Worm (Caenorhabditis elegans) whole organism, L4 larva: ENCODE measurements around the gene mig-10.

Experiments
- D1046.2 ChIP-seq: fragments of 200-800 bp; sonication (Bioruptor generic); IDR thresholded peaks from 2 replicates; pipeline ENCODE4 v1.3.6; 2022; ENCODE audit warnings: missing genetic modification characterization, missing compliant biosample characterization
- F37D6.2 ChIP-seq: sonication (generic microtip); optimal IDR thresholded peaks from 2 replicates; lab custom pipeline; 2016; ENCODE audit warnings: mild to moderate bottlenecking, missing genetic modification characterization, missing compliant biosample characterization
- F44E2.7 ChIP-seq: fragments of 200-800 bp; sonication (Bioruptor generic); IDR thresholded peaks from 2 replicates; pipeline ENCODE4 v2.1.2; 2022; ENCODE audit warnings: missing genetic modification characterization, missing compliant biosample characterization
- T26A8.4 ChIP-seq: fragments of 200-800 bp; sonication (Bioruptor generic); IDR thresholded peaks from 2 replicates; pipeline ENCODE4 v1.3.6; 2022; ENCODE audit warnings: missing genetic modification characterization, missing compliant biosample characterization
- Y48G9A.11 ChIP-seq: fragments of 200-800 bp; sonication (Bioruptor generic); IDR thresholded peaks from 2 replicates; pipeline ENCODE4 v1.3.6; 2022; ENCODE audit warnings: missing genetic modification reagents, missing genetic modification characterization, missing compliant biosample characterization
- aha-1 ChIP-seq: fragments of 150-350 bp; peaks from one replicate; lab custom pipeline; 2014; ENCODE audit warnings: missing biosample characterization, missing genetic modification characterization
- ceh-62 ChIP-seq: sonication (generic microtip); optimal IDR thresholded peaks from 2 replicates; lab custom pipeline; 2017; ENCODE audit warnings: missing biosample characterization, missing genetic modification characterization
- ceh-82 ChIP-seq: sonication (generic microtip); optimal IDR thresholded peaks from 2 replicates; lab custom pipeline; 2017; ENCODE audit warnings: missing biosample characterization, missing genetic modification characterization
- ces-1 ChIP-seq: fragments of 150-350 bp; sonication (generic microtip); optimal IDR thresholded peaks from 4 replicates; lab custom pipeline; 2014; ENCODE audit warnings: missing biosample characterization, missing genetic modification reagents, missing genetic modification characterization
- daf-12 ChIP-seq: fragments of 150-350 bp; optimal IDR thresholded peaks from 2 replicates; lab custom pipeline; 2014; ENCODE audit warnings: missing biosample characterization, missing genetic modification reagents, missing genetic modification characterization
- daf-16 ChIP-seq, 3 experiments: sonication (generic microtip); optimal IDR thresholded peaks; 2 replicates each; lab custom pipeline; 2016 to 2017; ENCODE audit warnings: missing genetic modification characterization in 3 of 3, missing genetic modification reagents in 3 of 3, mild to moderate bottlenecking in 2 of 3, missing compliant biosample characterization in 2 of 3, missing biosample characterization in 1 of 3, moderate library complexity in 1 of 3
- dmd-6 ChIP-seq: fragments of 200-800 bp; sonication (Bioruptor generic); IDR thresholded peaks from 2 replicates; pipeline ENCODE4 v1.3.6; 2022; ENCODE audit warnings: missing genetic modification reagents, missing genetic modification characterization, missing compliant biosample characterization
- dmd-8 ChIP-seq: fragments of 200-800 bp; sonication (Bioruptor generic); IDR thresholded peaks from 2 replicates; pipeline ENCODE4 v1.3.6; 2022; ENCODE audit warnings: missing genetic modification characterization, missing compliant biosample characterization
- duxl-1 ChIP-seq: sonication (generic microtip); optimal IDR thresholded peaks from 2 replicates; lab custom pipeline; 2016; ENCODE audit warnings: mild to moderate bottlenecking, missing genetic modification characterization, moderate library complexity, missing compliant biosample characterization; ENCODE audit not compliant: poor library complexity
- dve-1 ChIP-seq: sonication (generic microtip); optimal IDR thresholded peaks from 2 replicates; lab custom pipeline; 2017; ENCODE audit warnings: antibody characterized with exemption, mild to moderate bottlenecking, missing genetic modification characterization, missing compliant biosample characterization; ENCODE audit not compliant: insufficient read depth
- egl-43 ChIP-seq: fragments of 200-800 bp; sonication (Bioruptor generic); IDR thresholded peaks from 2 replicates; pipeline ENCODE4 v1.3.6; 2022; ENCODE audit warnings: missing genetic modification reagents, missing genetic modification characterization, missing compliant biosample characterization
- hlh-11 ChIP-seq: fragments of 200-800 bp; sonication (Bioruptor generic); optimal IDR thresholded peaks from 2 replicates; lab custom pipeline; 2018; ENCODE audit warnings: mild to moderate bottlenecking, missing genetic modification characterization, missing compliant biosample characterization
- hlh-30 ChIP-seq: sonication (generic microtip); optimal IDR thresholded peaks from 2 replicates; lab custom pipeline; 2017; ENCODE audit warnings: antibody characterized with exemption, mild to moderate bottlenecking, missing genetic modification characterization, missing compliant biosample characterization; ENCODE audit not compliant: insufficient read depth
- hmg-1.1 ChIP-seq: fragments of 200-800 bp; sonication (Bioruptor generic); IDR thresholded peaks from 2 replicates; pipeline ENCODE4 v1.3.6; 2022; ENCODE audit warnings: missing genetic modification reagents, missing genetic modification characterization, missing compliant biosample characterization
- jun-1 ChIP-seq: fragments of 150-350 bp; optimal IDR thresholded peaks from 2 replicates; lab custom pipeline; 2014; ENCODE audit warnings: missing biosample characterization, missing genetic modification reagents, missing genetic modification characterization
- lim-7 ChIP-seq: fragments of 200-800 bp; sonication (Bioruptor generic); IDR thresholded peaks from 2 replicates; pipeline ENCODE4 v1.3.6; 2022; ENCODE audit warnings: missing genetic modification characterization, missing compliant biosample characterization
- lin-29 ChIP-seq: fragments of 200-800 bp; sonication (Bioruptor generic); IDR thresholded peaks from 2 replicates; pipeline ENCODE4 v1.3.6; 2022; ENCODE audit warnings: missing genetic modification reagents, missing genetic modification characterization, missing compliant biosample characterization
- lin-39 ChIP-seq: fragments of 150-350 bp; optimal IDR thresholded peaks from 2 replicates; lab custom pipeline; 2014; ENCODE audit warnings: missing biosample characterization, missing genetic modification reagents, missing genetic modification characterization
- lsy-2 ChIP-seq, 2 experiments: fragments of 150-350 bp in 1 of 2; sonication (generic microtip) in 1 of 2; optimal IDR thresholded peaks; 2 replicates each; lab custom pipeline; 2014 to 2017; ENCODE audit warnings: missing biosample characterization in 2 of 2, missing genetic modification characterization in 2 of 2
- madf-5 ChIP-seq, 2 experiments: fragments of 200-800 bp; sonication (Bioruptor generic); IDR thresholded peaks; 2 replicates each; pipeline ENCODE4 v1.3.6; 2022; ENCODE audit warnings: missing compliant biosample characterization in 2 of 2, missing genetic modification characterization in 2 of 2
- mdl-1 ChIP-seq, 2 experiments: fragments of 150-350 bp in 1 of 2; sonication (generic microtip) in 1 of 2; optimal IDR thresholded peaks; 2 replicates each; lab custom pipeline; 2014 to 2017; ENCODE audit warnings: missing biosample characterization in 2 of 2, missing genetic modification characterization in 2 of 2
- mep-1 ChIP-seq: fragments of 150-350 bp; sonication (generic microtip); optimal IDR thresholded peaks from 3 replicates; lab custom pipeline; 2014; ENCODE audit warnings: missing biosample characterization, missing genetic modification characterization
- mes-2 ChIP-seq: sonication (generic microtip); optimal IDR thresholded peaks from 2 replicates; lab custom pipeline; 2016; ENCODE audit warnings: missing genotype, mild to moderate bottlenecking, missing genetic modification characterization, missing compliant biosample characterization; ENCODE audit not compliant: poor library complexity, severe bottlenecking
- mxl-2 ChIP-seq: fragments of 200-800 bp; sonication (Bioruptor generic); conservative IDR thresholded peaks from 2 replicates; pipeline ENCODE4 v1.3.6; 2022; ENCODE audit warnings: missing genetic modification reagents, missing genetic modification characterization, missing compliant biosample characterization
- nhr-28 ChIP-seq: fragments of 150-350 bp; optimal IDR thresholded peaks from 2 replicates; lab custom pipeline; 2014; ENCODE audit warnings: missing biosample characterization, missing genetic modification characterization
- nhr-48 ChIP-seq: sonication (generic microtip); optimal IDR thresholded peaks from 2 replicates; lab custom pipeline; 2016; ENCODE audit warnings: mild to moderate bottlenecking, missing genetic modification characterization, missing compliant biosample characterization
- nhr-77 ChIP-seq: fragments of 150-350 bp; optimal IDR thresholded peaks from 2 replicates; lab custom pipeline; 2014; ENCODE audit warnings: missing biosample characterization, missing genetic modification characterization
- php-3 ChIP-seq: fragments of 200-800 bp; sonication (Bioruptor generic); IDR thresholded peaks from 2 replicates; pipeline ENCODE4 v1.3.6; 2022; ENCODE audit warnings: missing genetic modification reagents, missing genetic modification characterization, missing compliant biosample characterization
- pqm-1 ChIP-seq: sonication (generic microtip); optimal IDR thresholded peaks from 2 replicates; lab custom pipeline; 2017; ENCODE audit warnings: missing biosample characterization, missing genetic modification characterization
- saeg-2 ChIP-seq: fragments of 200-800 bp; sonication (Bioruptor generic); IDR thresholded peaks from 2 replicates; pipeline ENCODE4 v1.3.6; 2022; ENCODE audit warnings: missing genetic modification reagents, missing genetic modification characterization, missing compliant biosample characterization
- snpc-1.2 ChIP-seq: fragments of 200-800 bp; sonication (Bioruptor generic); IDR thresholded peaks from 2 replicates; pipeline ENCODE4 v1.3.6; 2022; ENCODE audit warnings: missing genetic modification reagents, missing genetic modification characterization, missing compliant biosample characterization
- spr-3 ChIP-seq: fragments of 200-800 bp; sonication (Bioruptor generic); optimal IDR thresholded peaks from 2 replicates; lab custom pipeline; 2018; ENCODE audit warnings: mild to moderate bottlenecking, missing genetic modification characterization, missing compliant biosample characterization
- tra-1 ChIP-seq: fragments of 200-800 bp; sonication (Bioruptor generic); IDR thresholded peaks from 2 replicates; pipeline ENCODE4 v1.3.6; 2022; ENCODE audit warnings: missing genetic modification reagents, missing genetic modification characterization, missing compliant biosample characterization
- unc-130 ChIP-seq: sonication (generic microtip); optimal IDR thresholded peaks from 2 replicates; lab custom pipeline; 2016; ENCODE audit warnings: missing genetic modification reagents, missing genetic modification characterization, missing compliant biosample characterization
- zag-1 ChIP-seq: fragments of 150-350 bp; optimal IDR thresholded peaks from 2 replicates; lab custom pipeline; 2014; ENCODE audit warnings: missing biosample characterization, missing genetic modification characterization
- zfp-2 ChIP-seq: sonication (generic microtip); optimal IDR thresholded peaks from 2 replicates; lab custom pipeline; 2016; ENCODE audit warnings: mild to moderate bottlenecking, missing genetic modification characterization, missing compliant biosample characterization
- zfp-3 ChIP-seq: fragments of 200-800 bp; sonication (Bioruptor generic); conservative IDR thresholded peaks from 2 replicates; pipeline ENCODE4 v1.3.6; 2022; ENCODE audit warnings: missing genetic modification reagents, missing genetic modification characterization, missing compliant biosample characterization
- zip-2 ChIP-seq: fragments of 150-350 bp; optimal IDR thresholded peaks from 2 replicates; lab custom pipeline; 2014; ENCODE audit warnings: missing biosample characterization, missing genetic modification characterization
- ztf-11 ChIP-seq: fragments of 150-350 bp; optimal IDR thresholded peaks from 2 replicates; lab custom pipeline; 2014; ENCODE audit warnings: missing biosample characterization, missing genetic modification characterization

Gene mig-10

DNA sequence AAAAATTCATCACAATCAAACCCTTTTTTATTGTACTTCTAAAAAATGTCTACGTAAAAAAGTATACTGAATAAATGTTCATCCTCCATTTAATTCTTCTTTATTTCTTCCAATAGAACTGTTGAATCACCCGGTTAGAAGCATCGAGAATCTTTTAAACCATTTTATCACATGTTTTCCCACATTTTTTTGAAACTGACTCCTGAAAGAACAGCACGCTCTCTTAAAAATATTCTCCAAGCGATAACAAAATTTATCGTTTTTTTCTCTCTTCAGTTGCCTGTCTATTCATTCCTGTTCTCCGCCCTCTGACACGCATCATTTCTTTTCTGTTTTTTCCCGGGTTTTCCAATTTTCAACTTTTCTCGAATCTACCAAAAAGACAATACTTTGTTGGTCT is 45.5 kb downstream of the mig-10 start, which contains the start of gene F10E9.12:
F10E9.12 (plus strand) TSS at position 131 of the 400 bp plus-strand sequence.
- peak; percentile 26; the same call in 1 of the 2 replicates for TF ChIP-seq dmd-6
- TF ChIP-seq snpc-1.2, result no peak
- no peak for TF ChIP-seq duxl-1
- TF ChIP-seq daf-16 (GFP tag; optimal IDR thresholded peaks at IDR 0.05; lab: Kevin White, UChicago), result no peak
- peak; percentile 43 for TF ChIP-seq daf-16 (tag; optimal IDR thresholded peaks at IDR 0.05; lab: Kevin White, UChicago)
- no peak for TF ChIP-seq dmd-8 (GFP tag; lab: Robert Waterston, UW)
- no peak for TF ChIP-seq ceh-62 (tag; lab: Kevin White, UChicago)
- TF ChIP-seq mep-1 (tag; lab: Kevin White, UChicago), result peak; percentile 5
- no peak for TF ChIP-seq F44E2.7 (GFP tag; lab: Robert Waterston, UW)
- no peak for TF ChIP-seq unc-130 (GFP tag; lab: Kevin White, UChicago)
- TF ChIP-seq zfp-3 (GFP tag; lab: Robert Waterston, UW), result no peak
- TF ChIP-seq mxl-2 (GFP tag; lab: Robert Waterston, UW), result no peak
- TF ChIP-seq zip-2 (tag; lab: Kevin White, UChicago), result no peak
- no peak for TF ChIP-seq tra-1 (GFP tag; lab: Robert Waterston, UW)
- TF ChIP-seq spr-3, result no peak
- TF ChIP-seq hlh-11 (tag; lab: Kevin White, UChicago), result peak; percentile 30
- TF ChIP-seq nhr-28, result peak; percentile 1
- TF ChIP-seq pqm-1 (tag; lab: Kevin White, UChicago), result peak; percentile 4
- TF ChIP-seq hlh-30 (tag; lab: Kevin White, UChicago), result peak; percentile 66
- TF ChIP-seq lsy-2 (tag; optimal IDR thresholded peaks at IDR 0.05; lab: Kevin White, UChicago), result peak in 1 of 2 experiments; percentile 31
- peak; percentile 9 for TF ChIP-seq aha-1
- TF ChIP-seq dve-1 (tag; lab: Kevin White, UChicago), result peak; percentile 54
- TF ChIP-seq mdl-1 (tag; optimal IDR thresholded peaks at IDR 0.05; lab: Kevin White, UChicago), result peak in 1 of 2 experiments; percentile 14
- no peak for TF ChIP-seq egl-43 (GFP tag; lab: Robert Waterston, UW)

DNA sequence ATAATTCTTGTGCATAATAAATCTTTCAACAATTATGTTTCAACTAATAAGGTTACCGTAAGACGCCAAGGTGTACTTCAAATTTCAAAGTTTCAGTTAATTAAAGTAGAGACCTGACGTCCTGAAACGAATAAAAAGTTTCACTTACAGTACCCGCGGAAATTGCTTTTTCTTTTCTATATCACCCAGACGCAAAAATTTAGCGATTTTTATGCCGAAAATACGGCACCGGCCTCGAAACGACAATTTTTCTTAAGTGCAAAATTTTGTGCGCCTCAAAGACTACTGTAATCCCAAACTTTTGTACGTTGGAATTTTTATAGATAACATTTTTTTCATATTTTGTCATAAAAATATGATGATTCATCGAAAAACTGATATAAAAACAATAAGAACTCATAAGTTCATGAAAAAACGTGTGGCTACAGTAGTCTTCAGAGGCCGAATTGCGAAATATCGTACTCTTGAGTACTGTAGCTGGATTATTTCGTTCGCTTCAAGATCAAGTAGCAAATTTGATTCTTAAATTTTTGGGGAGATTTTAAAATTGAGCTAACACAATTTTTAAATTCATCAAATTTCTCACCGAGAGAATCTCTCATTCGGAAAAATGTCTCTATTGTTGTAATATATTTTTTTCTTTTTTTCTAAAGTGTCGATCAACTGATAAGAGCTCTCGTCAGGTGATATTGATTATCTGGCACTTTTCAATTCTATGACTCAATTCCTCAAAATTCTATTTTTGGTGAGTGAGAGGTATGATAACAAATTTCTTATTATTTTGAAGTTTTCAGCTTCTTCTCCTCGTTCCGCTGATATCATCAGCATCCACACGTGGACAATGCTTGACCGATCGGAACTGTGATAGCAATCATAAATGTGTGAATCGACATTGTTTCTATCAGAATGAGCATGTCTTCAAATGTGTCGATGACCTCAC is 46.9 kb downstream of the mig-10 start, which contains the start of gene ZC262.13:
ZC262.13 (plus strand) TSS at position 641 of the 940 bp plus-strand sequence.
- TF ChIP-seq nhr-48 (tag; lab: Kevin White, UChicago), result peak; percentile 2
- TF ChIP-seq dmd-6, result peak; percentile 74
- TF ChIP-seq mep-1 (tag; lab: Kevin White, UChicago), result no peak
- 0 out of 2 replicates have a peak, but pooled peaks have one; percentile 58 for TF ChIP-seq zfp-3 (GFP tag; lab: Robert Waterston, UW)
- peak; percentile 37 for TF ChIP-seq hlh-30 (tag; lab: Kevin White, UChicago)
- TF ChIP-seq zag-1 (tag; lab: Kevin White, UChicago), result no peak
- TF ChIP-seq T26A8.4 (GFP tag; lab: Robert Waterston, UW), result peak; percentile 25; the same call in 1 of the 2 replicates
- no peak for TF ChIP-seq lim-7
- no peak for TF ChIP-seq ztf-11 (tag; lab: Kevin White, UChicago)
- TF ChIP-seq jun-1 (tag; lab: Kevin White, UChicago), result peak; percentile 2
- TF ChIP-seq nhr-28, result peak; percentile 17
- peak; percentile 11 for TF ChIP-seq mes-2 (tag; lab: Kevin White, UChicago)
- TF ChIP-seq lin-39 (tag; lab: Kevin White, UChicago), result no peak
- peak; percentile 13 for TF ChIP-seq aha-1
- TF ChIP-seq D1046.2 (GFP tag; lab: Robert Waterston, UW), result no peak
- no peak for TF ChIP-seq zip-2 (tag; lab: Kevin White, UChicago)
- no peak for TF ChIP-seq ceh-82 (tag; lab: Kevin White, UChicago)
- TF ChIP-seq lin-29 (GFP tag; lab: Robert Waterston, UW), result no peak
- TF ChIP-seq Y48G9A.11 (GFP tag; lab: Robert Waterston, UW), result no peak
- TF ChIP-seq F37D6.2 (tag; lab: Kevin White, UChicago), result no peak
- no peak for TF ChIP-seq ces-1 (GFP tag; lab: Kevin White, UChicago)
- peak; percentile 82 for TF ChIP-seq dve-1 (tag; lab: Kevin White, UChicago)
- TF ChIP-seq lsy-2 (tag; optimal IDR thresholded peaks at IDR 0.05; lab: Kevin White, UChicago), result peak in 1 of 2 experiments; percentile 51
- TF ChIP-seq saeg-2, result no peak
- TF ChIP-seq nhr-77 (tag; lab: Kevin White, UChicago), result no peak
- peak; percentile 12; the same call in 1 of the 2 replicates for TF ChIP-seq php-3 (GFP tag; lab: Robert Waterston, UW)
- TF ChIP-seq hlh-11 (tag; lab: Kevin White, UChicago), result peak; percentile 55
- TF ChIP-seq daf-12, result no peak
- no peak for TF ChIP-seq hmg-1.1 (GFP tag; lab: Robert Waterston, UW)
- TF ChIP-seq zfp-2, result no peak
- no peak for TF ChIP-seq madf-5 (GFP tag; IDR thresholded peaks at IDR 0.05; lab: Robert Waterston, UW)
- no peak for TF ChIP-seq daf-16 (GFP tag; optimal IDR thresholded peaks at IDR 0.05; lab: Kevin White, UChicago)
- peak; percentile 49 for TF ChIP-seq daf-16 (tag; optimal IDR thresholded peaks at IDR 0.05; lab: Kevin White, UChicago)
